Worm (Caenorhabditis elegans): ENCODE measurements around the gene dph-1.

- TF ChIP-seq nhr-76 (tag; optimal IDR thresholded peaks at IDR 0.05) (no peak), pha-4 (tag; optimal IDR thresholded peaks at IDR 0.05) (no peak), nhr-28 (tag; optimal IDR thresholded peaks at IDR 0.05) (no peak), snpc-4 (tag; optimal IDR thresholded peaks at IDR 0.05) (no peak), blmp-1 (tag; optimal IDR thresholded peaks at IDR 0.05) (no peak), nhr-12 (tag; optimal IDR thresholded peaks at IDR 0.05) (no peak), lsy-2 (tag; optimal IDR thresholded peaks at IDR 0.05) (no peak), zip-8 (tag; optimal IDR thresholded peaks at IDR 0.05) (no peak), unc-62 (GFP tag; optimal IDR thresholded peaks at IDR 0.05) (no peak), elt-3 (tag; optimal IDR thresholded peaks at IDR 0.05) (no peak), mab-5 (tag; optimal IDR thresholded peaks at IDR 0.05) (no peak), M03D4.4 (tag; optimal IDR thresholded peaks at IDR 0.05) (no peak), mep-1 (tag; optimal IDR thresholded peaks at IDR 0.05) (no peak)
Measured at ce11 chrIII:3657479-3657878, 49.2 kb upstream of the dph-1 start, which contains the start of gene C46F11.5.
